Fruit fly (Drosophila melanogaster) whole organism, prepupa: Measurements from ENCODE around the gene shd.

Experiments used
- CG6163 ChIP-seq: fragments of 200-800 bp; sonication (Bioruptor generic); IDR thresholded peaks from 3 replicates; pipeline ENCODE4 v1.3.6; 2022; ENCODE audit warnings: missing biosample characterization, missing genetic modification characterization
- CG6276 ChIP-seq: fragments of 200-800 bp; sonication (Bioruptor generic); optimal IDR thresholded peaks from 2 replicates; lab custom pipeline; 2017; ENCODE audit warnings: missing biosample characterization, mild to moderate bottlenecking, missing genetic modification characterization
- CG6808 ChIP-seq: fragments of 200-800 bp; sonication (Bioruptor generic); optimal IDR thresholded peaks from 3 replicates; lab custom pipeline; 2017; ENCODE audit warnings: missing biosample characterization, missing genetic modification characterization, mild to moderate bottlenecking, moderate library complexity, missing genetic modification reagents
- CG6854 ChIP-seq: fragments of 200-800 bp; sonication (Bioruptor generic); optimal IDR thresholded peaks from 2 replicates; lab custom pipeline; 2017; ENCODE audit warnings: missing biosample characterization, mild to moderate bottlenecking, missing genetic modification characterization
- CG8319 ChIP-seq: fragments of 200-800 bp; sonication (Bioruptor generic); optimal IDR thresholded peaks from 3 replicates; lab custom pipeline; 2016; ENCODE audit warnings: missing biosample characterization, missing genetic modification characterization
- Gug ChIP-seq: fragments of 200-800 bp; sonication (Bioruptor generic); IDR thresholded peaks from 2 replicates; pipeline ENCODE4 v1.3.6; 2022; ENCODE audit warnings: missing biosample characterization, missing genetic modification characterization
- Lpt ChIP-seq: fragments of 200-800 bp; sonication (Bioruptor generic); optimal IDR thresholded peaks from 3 replicates; lab custom pipeline; 2016; ENCODE audit warnings: missing biosample characterization, missing genetic modification characterization
- fkh ChIP-seq: fragments of 200-800 bp; sonication (Bioruptor generic); optimal IDR thresholded peaks from 3 replicates; lab custom pipeline; 2017; ENCODE audit warnings: missing biosample characterization, mild to moderate bottlenecking, missing genetic modification characterization, moderate library complexity
- net ChIP-seq: fragments of 200-800 bp; sonication (Bioruptor generic); optimal IDR thresholded peaks from 3 replicates; lab custom pipeline; 2016; ENCODE audit warnings: missing biosample characterization, missing genetic modification characterization
- ss ChIP-seq, 2 experiments: fragments of 200-800 bp; sonication (Bioruptor generic); optimal IDR thresholded peaks; 2 replicates in 1 of 2; 3 replicates in 1 of 2; lab custom pipeline; 2017 to 2018; ENCODE audit warnings: mild to moderate bottlenecking in 2 of 2, missing biosample characterization in 2 of 2, missing genetic modification characterization in 2 of 2, moderate library complexity in 1 of 2

- TF ChIP-seq CG6808 (GFP tag; lab: Kevin White, UChicago) (no peak), CG6854 (no peak), CG8319 (GFP tag; lab: Kevin White, UChicago) (no peak), CG6163 (no peak), fkh (GFP tag; lab: Kevin White, UChicago) (no peak), net (GFP tag; lab: Kevin White, UChicago) (no peak), ss (GFP tag; optimal IDR thresholded peaks at IDR 0.05; lab: Kevin White, UChicago) (no peak), Lpt (GFP tag; lab: Kevin White, UChicago) (no peak), Gug (GFP tag; lab: Robert Waterston, UW) (no peak), CG6276 (no peak)
These were observed 26.6 kb downstream of the shd start for dm6 chr3L:14640814-14641317.
